Fruit fly (Drosophila melanogaster): ENCODE data around the gene prt.

DNA sequence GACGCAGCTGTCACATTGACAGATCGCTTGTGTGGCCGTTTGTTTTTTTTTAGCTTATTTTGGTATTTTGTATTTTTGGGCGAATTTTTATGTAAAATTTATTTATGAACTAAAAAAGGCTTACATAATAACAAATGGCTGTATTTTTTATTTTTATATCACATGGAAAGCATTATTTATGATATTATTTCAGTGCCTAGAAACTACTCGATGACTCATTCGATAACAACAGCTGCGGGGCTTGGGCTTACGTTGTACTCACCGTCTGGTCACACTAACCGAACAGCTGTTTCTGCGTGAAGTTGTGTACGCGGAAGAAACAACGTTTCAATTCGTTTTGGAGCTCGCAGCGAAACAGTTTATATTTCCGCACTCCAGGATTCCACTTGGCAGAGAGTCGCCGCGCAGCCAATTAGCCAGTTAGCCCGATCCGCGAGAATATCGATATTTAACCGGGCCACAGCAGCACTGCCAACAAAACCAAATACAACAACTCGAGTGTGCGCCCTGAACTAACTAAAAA is 34.2 kb upstream of the prt start, which contains the start of the genes Hmgcr and Rpn9:
- no peak for TF ChIP-seq CG8478 (optimal IDR thresholded peaks at IDR 0.05)
- no peak for TF ChIP-seq CTCF (optimal IDR thresholded peaks at IDR 0.05)
